Worm (Caenorhabditis elegans): ENCODE measurements around the gene F10E9.4.

Gene F10E9.4

DNA sequence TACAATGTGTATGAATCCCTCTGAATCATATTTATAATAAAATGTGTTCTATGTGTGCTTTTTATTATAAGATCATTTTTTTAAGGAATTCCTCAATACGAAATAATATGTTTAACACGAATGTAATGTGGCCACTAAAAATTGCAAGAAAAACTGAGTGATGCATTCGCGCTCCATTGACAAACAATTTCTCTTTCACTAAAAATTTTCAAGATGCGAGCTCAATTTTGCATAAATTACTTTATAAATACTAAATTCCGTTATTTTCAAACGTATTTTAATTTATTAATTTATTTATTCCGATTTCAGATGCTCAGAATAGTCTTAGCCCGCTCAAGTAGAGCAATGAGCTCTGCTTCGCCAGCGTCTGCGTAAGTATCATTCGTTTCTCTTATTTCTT lies 42.6 kb upstream of the F10E9.4 start, which contains the start of gene mrps-9 (continued):
- TF ChIP-seq mes-2 (tag; optimal IDR thresholded peaks at IDR 0.05; ENCODE audit: poor library complexity, severe bottlenecking) (peak; percentile 61), lir-3 (tag; optimal IDR thresholded peaks at IDR 0.05) (no peak), R02D3.7 (tag; optimal IDR thresholded peaks at IDR 0.05) (no peak), dmd-8 (GFP tag; IDR thresholded peaks at IDR 0.05) (no peak), Y75B8A.6 (GFP tag; IDR thresholded peaks at IDR 0.05) (no peak), saeg-2 (GFP tag; IDR thresholded peaks at IDR 0.05) (no peak), aly-2 (tag; optimal IDR thresholded peaks at IDR 0.05) (no peak), attf-4 (tag; optimal IDR thresholded peaks at IDR 0.05) (no peak), nhr-41 (GFP tag; IDR thresholded peaks at IDR 0.05) (no peak), ztf-11 (tag; optimal IDR thresholded peaks at IDR 0.05) (no peak), mep-1 (tag; optimal IDR thresholded peaks at IDR 0.05) (no peak), zfp-3 (GFP tag; conservative IDR thresholded peaks at IDR 0.05) (no peak), lin-38 (GFP tag; IDR thresholded peaks at IDR 0.05) (peak; percentile 94)

- TF ChIP-seq hlh-30 (tag; optimal IDR thresholded peaks at IDR 0.05; ENCODE audit: insufficient read depth) = peak; percentile 55
- TF ChIP-seq snpc-1.2 (GFP tag; IDR thresholded peaks at IDR 0.05) = no peak
- TF ChIP-seq F26F4.8 (GFP tag; conservative IDR thresholded peaks at IDR 0.05) = no peak
- no peak for TF ChIP-seq egl-43 (GFP tag; IDR thresholded peaks at IDR 0.05)
- TF ChIP-seq T20F7.1 (GFP tag; optimal IDR thresholded peaks at IDR 0.05) = no peak
- peak in 1 of 2 experiments; percentile 61 for TF ChIP-seq lsy-2 (tag; optimal IDR thresholded peaks at IDR 0.05)
- TF ChIP-seq nhr-77 (tag; optimal IDR thresholded peaks at IDR 0.05) = no peak
- TF ChIP-seq lir-3 (tag; optimal IDR thresholded peaks at IDR 0.05) = no peak
- peak; percentile 28 for TF ChIP-seq dve-1 (tag; optimal IDR thresholded peaks at IDR 0.05; ENCODE audit: insufficient read depth)
- peak; percentile 51 for TF ChIP-seq nhr-28 (tag; optimal IDR thresholded peaks at IDR 0.05)
- TF ChIP-seq nhr-76 (tag; optimal IDR thresholded peaks at IDR 0.05) = no peak
- peak; percentile 39; the same call in 1 of the 2 replicates for TF ChIP-seq lin-38 (GFP tag; IDR thresholded peaks at IDR 0.05)
- TF ChIP-seq F49E8.2 (tag; optimal IDR thresholded peaks at IDR 0.05; ENCODE audit: borderline replicate concordance) = no peak
- TF ChIP-seq pha-4 (GFP tag; IDR thresholded peaks at IDR 0.05) = no peak
- TF ChIP-seq pha-4 (tag; optimal IDR thresholded peaks at IDR 0.05) = peak; percentile 45
- no peak for TF ChIP-seq daf-16 (GFP tag; optimal IDR thresholded peaks at IDR 0.05)
- TF ChIP-seq daf-16 (tag; optimal IDR thresholded peaks at IDR 0.05) = peak; percentile 15
- peak; percentile 38 for TF ChIP-seq hlh-11 (tag; optimal IDR thresholded peaks at IDR 0.05)
- peak in 1 of 2 experiments; percentile 57 for TF ChIP-seq unc-62 (GFP tag; optimal IDR thresholded peaks at IDR 0.05 in 1 of 2)
- no peak for TF ChIP-seq unc-62 (tag; optimal IDR thresholded peaks at IDR 0.05)
- TF ChIP-seq ceh-82 (tag; optimal IDR thresholded peaks at IDR 0.05) = no peak
- TF ChIP-seq mep-1 (tag; optimal IDR thresholded peaks at IDR 0.05) = no peak
- TF ChIP-seq nhr-41 (GFP tag; IDR thresholded peaks at IDR 0.05) = no peak
- TF ChIP-seq mes-2 (tag; optimal IDR thresholded peaks at IDR 0.05; ENCODE audit: poor library complexity, severe bottlenecking) = peak; percentile 67
Measured at ce11 chrIII:8268296-8268695, 40.0 kb upstream of the F10E9.4 start, which contains the start of the genes F09G8.7 and crn-7. F09G8.7 (minus strand) TSS chrIII:8268355. crn-7 (plus strand) TSS chrIII:8268531.

- TF ChIP-seq lim-7 (GFP tag; IDR thresholded peaks at IDR 0.05) = no peak
- TF ChIP-seq lsy-2 (tag; optimal IDR thresholded peaks at IDR 0.05) = no peak
- TF ChIP-seq ZK546.5 (tag; optimal IDR thresholded peaks at IDR 0.05) = no peak
- no peak for TF ChIP-seq lin-13 (GFP tag; optimal IDR thresholded peaks at IDR 0.05)
- no peak for TF ChIP-seq saeg-2 (GFP tag; IDR thresholded peaks at IDR 0.05)
- TF ChIP-seq dve-1 (tag; optimal IDR thresholded peaks at IDR 0.05; ENCODE audit: insufficient read depth) = no peak
- TF ChIP-seq F10B5.3 (tag; optimal IDR thresholded peaks at IDR 0.05) = no peak
- TF ChIP-seq snpc-1.2 (GFP tag; IDR thresholded peaks at IDR 0.05) = no peak
- no peak for TF ChIP-seq set-16 (GFP tag; IDR thresholded peaks at IDR 0.05)
- no peak for TF ChIP-seq mes-2 (tag; optimal IDR thresholded peaks at IDR 0.05; ENCODE audit: poor library complexity, severe bottlenecking)
- no peak for TF ChIP-seq ceh-20 (GFP tag; IDR thresholded peaks at IDR 0.05)
- no peak for TF ChIP-seq nhr-76 (tag; optimal IDR thresholded peaks at IDR 0.05)
- no peak for TF ChIP-seq zfp-3 (GFP tag; conservative IDR thresholded peaks at IDR 0.05)
Measured at ce11 chrIII:8271676-8272225, 36.6 kb upstream of the F10E9.4 start, which contains the start of the genes mps-4 and F09G8.10. mps-4 (minus strand) TSS chrIII:8271776. F09G8.10 (minus strand) TSS chrIII:8272175.

Data from whole organism, L4 larva.